Fruit fly (Drosophila melanogaster) whole organism, prepupa: ENCODE results near the gene CG11267.

ENCODE experiments used
- Blimp-1 ChIP-seq: fragments of 200-800 bp; sonication (Bioruptor generic); optimal IDR thresholded peaks from 3 replicates; lab custom pipeline; 2017; ENCODE audit warnings: missing biosample characterization, missing genetic modification characterization, mild to moderate bottlenecking, moderate library complexity, missing genetic modification reagents
- CG10631 ChIP-seq: fragments of 200-800 bp; sonication (Bioruptor generic); optimal IDR thresholded peaks from 2 replicates; lab custom pipeline; 2016; ENCODE audit warnings: missing biosample characterization, missing genetic modification characterization
- CG10669 ChIP-seq: fragments of 200-800 bp; sonication (Bioruptor generic); optimal IDR thresholded peaks from 3 replicates; lab custom pipeline; 2018; ENCODE audit warnings: missing biosample characterization, mild to moderate bottlenecking, missing genetic modification characterization, moderate library complexity
- CG11294 ChIP-seq: fragments of 200-800 bp; sonication (Bioruptor generic); IDR thresholded peaks from 2 replicates; pipeline ENCODE4 v1.3.6; 2022; ENCODE audit warnings: missing biosample characterization, missing genetic modification characterization
- CG11762 ChIP-seq: fragments of 200-800 bp; sonication (Bioruptor generic); optimal IDR thresholded peaks from 3 replicates; lab custom pipeline; 2016; ENCODE audit warnings: missing biosample characterization, missing genetic modification characterization; ENCODE audit not compliant: insufficient read depth
- CG15336 ChIP-seq: fragments of 200-800 bp; sonication (Bioruptor generic); IDR thresholded peaks from 2 replicates; pipeline ENCODE4 v1.3.6; 2022; ENCODE audit warnings: missing biosample characterization, missing genetic modification characterization
- CG1621 ChIP-seq: fragments of 200-800 bp; sonication (Bioruptor generic); optimal IDR thresholded peaks from 3 replicates; lab custom pipeline; 2018; ENCODE audit warnings: missing biosample characterization, mild to moderate bottlenecking, missing genetic modification characterization
- CG16779 ChIP-seq: fragments of 200-800 bp; sonication (Bioruptor generic); optimal IDR thresholded peaks from 3 replicates; lab custom pipeline; 2017; ENCODE audit warnings: missing biosample characterization, mild to moderate bottlenecking, missing genetic modification characterization
- CG3032 ChIP-seq: fragments of 200-800 bp; optimal IDR thresholded peaks from 2 replicates; lab custom pipeline; 2019; ENCODE audit warnings: missing biosample characterization, mild to moderate bottlenecking, missing genetic modification characterization, moderate library complexity
- CG32006 ChIP-seq: fragments of 200-800 bp; sonication (Bioruptor generic); optimal IDR thresholded peaks from 3 replicates; lab custom pipeline; 2017; ENCODE audit warnings: missing biosample characterization, mild to moderate bottlenecking, missing genetic modification characterization
- CG34406 ChIP-seq: fragments of 200-800 bp; sonication (Bioruptor generic); optimal IDR thresholded peaks from 3 replicates; lab custom pipeline; 2016; ENCODE audit warnings: missing biosample characterization, missing genetic modification characterization
- CG3919 ChIP-seq: fragments of 200-800 bp; sonication (Bioruptor generic); optimal IDR thresholded peaks from 3 replicates; lab custom pipeline; 2016; ENCODE audit warnings: missing biosample characterization, missing genetic modification characterization
- CG6163 ChIP-seq: fragments of 200-800 bp; sonication (Bioruptor generic); IDR thresholded peaks from 3 replicates; pipeline ENCODE4 v1.3.6; 2022; ENCODE audit warnings: missing biosample characterization, missing genetic modification characterization
- CG6276 ChIP-seq: fragments of 200-800 bp; sonication (Bioruptor generic); optimal IDR thresholded peaks from 2 replicates; lab custom pipeline; 2017; ENCODE audit warnings: missing biosample characterization, mild to moderate bottlenecking, missing genetic modification characterization
- CG6792 ChIP-seq: fragments of 200-800 bp; sonication (Bioruptor generic); optimal IDR thresholded peaks from 3 replicates; lab custom pipeline; 2016; ENCODE audit warnings: missing biosample characterization, missing genetic modification characterization
- CG6808 ChIP-seq: fragments of 200-800 bp; sonication (Bioruptor generic); optimal IDR thresholded peaks from 3 replicates; lab custom pipeline; 2017; ENCODE audit warnings: missing biosample characterization, missing genetic modification characterization, mild to moderate bottlenecking, moderate library complexity, missing genetic modification reagents
- CG7368 ChIP-seq: fragments of 200-800 bp; sonication (Bioruptor generic); optimal IDR thresholded peaks from 3 replicates; lab custom pipeline; 2016; ENCODE audit warnings: missing biosample characterization, missing genetic modification characterization
- CG8119 ChIP-seq: fragments of 200-800 bp; sonication (Bioruptor generic); IDR thresholded peaks from 3 replicates; pipeline ENCODE4 v1.3.6; 2022; ENCODE audit warnings: missing biosample characterization, missing genetic modification characterization
- CG8319 ChIP-seq: fragments of 200-800 bp; sonication (Bioruptor generic); optimal IDR thresholded peaks from 3 replicates; lab custom pipeline; 2016; ENCODE audit warnings: missing biosample characterization, missing genetic modification characterization
- CG9139 ChIP-seq: fragments of 200-800 bp; sonication (Bioruptor generic); optimal IDR thresholded peaks from 3 replicates; lab custom pipeline; 2017; ENCODE audit warnings: missing biosample characterization, mild to moderate bottlenecking, missing genetic modification characterization
- Eip75B ChIP-seq: fragments of 200-800 bp; sonication (Bioruptor generic); optimal IDR thresholded peaks from 3 replicates; lab custom pipeline; 2016; ENCODE audit warnings: missing biosample characterization, missing genetic modification characterization
- Eip93F ChIP-seq: fragments of 200-800 bp; sonication (Bioruptor generic); optimal IDR thresholded peaks from 2 replicates; lab custom pipeline; 2016; ENCODE audit warnings: missing biosample characterization, mild to moderate bottlenecking, missing genetic modification characterization
- Gug ChIP-seq: fragments of 200-800 bp; sonication (Bioruptor generic); IDR thresholded peaks from 2 replicates; pipeline ENCODE4 v1.3.6; 2022; ENCODE audit warnings: missing biosample characterization, missing genetic modification characterization
- Hr38 ChIP-seq: sonication (Bioruptor generic); optimal IDR thresholded peaks from 2 replicates; lab custom pipeline; 2016; ENCODE audit warnings: missing biosample characterization, missing genetic modification characterization
- Hr39 ChIP-seq: fragments of 200-800 bp; sonication (Bioruptor generic); optimal IDR thresholded peaks from 2 replicates; lab custom pipeline; 2016; ENCODE audit warnings: missing biosample characterization, missing genetic modification characterization
- Hr4 ChIP-seq: fragments of 200-800 bp; sonication (Bioruptor generic); optimal IDR thresholded peaks from 3 replicates; lab custom pipeline; 2016; ENCODE audit warnings: missing biosample characterization, missing genetic modification characterization
- Lpt ChIP-seq: fragments of 200-800 bp; sonication (Bioruptor generic); optimal IDR thresholded peaks from 3 replicates; lab custom pipeline; 2016; ENCODE audit warnings: missing biosample characterization, missing genetic modification characterization
- Met ChIP-seq: fragments of 200-800 bp; sonication (Bioruptor generic); optimal IDR thresholded peaks from 3 replicates; lab custom pipeline; 2016; ENCODE audit warnings: missing biosample characterization, missing genetic modification characterization
- OdsH ChIP-seq: fragments of 200-800 bp; sonication (Bioruptor generic); optimal IDR thresholded peaks from 3 replicates; lab custom pipeline; 2016; ENCODE audit warnings: missing biosample characterization, missing genetic modification characterization
- Smox ChIP-seq: fragments of 200-800 bp; sonication (Bioruptor generic); optimal IDR thresholded peaks from 3 replicates; lab custom pipeline; 2016; ENCODE audit warnings: missing biosample characterization, missing genetic modification characterization
- Sox102F ChIP-seq: fragments of 200-800 bp; sonication (Bioruptor generic); optimal IDR thresholded peaks from 2 replicates; lab custom pipeline; 2016; ENCODE audit warnings: missing biosample characterization, mild to moderate bottlenecking, missing genetic modification characterization
- Sox14 ChIP-seq: fragments of 200-800 bp; sonication (Bioruptor generic); optimal IDR thresholded peaks from 3 replicates; lab custom pipeline; 2016; ENCODE audit warnings: missing biosample characterization, missing genetic modification characterization
- Sox15 ChIP-seq: fragments of 200-800 bp; sonication (Bioruptor generic); optimal IDR thresholded peaks from 3 replicates; lab custom pipeline; 2016; ENCODE audit warnings: missing biosample characterization, missing genetic modification characterization
- achi ChIP-seq: fragments of 200-800 bp; sonication (Bioruptor generic); optimal IDR thresholded peaks from 3 replicates; lab custom pipeline; 2016; ENCODE audit warnings: missing biosample characterization, missing genetic modification characterization
- acj6 ChIP-seq: fragments of 200-800 bp; sonication (Bioruptor generic); optimal IDR thresholded peaks from 3 replicates; lab custom pipeline; 2016; ENCODE audit warnings: missing biosample characterization, missing genetic modification characterization
- cyc ChIP-seq: fragments of 200-800 bp; sonication (Bioruptor generic); optimal IDR thresholded peaks from 3 replicates; lab custom pipeline; 2016; ENCODE audit warnings: missing biosample characterization, missing genetic modification characterization
- dsx ChIP-seq: fragments of 200-800 bp; optimal IDR thresholded peaks from 3 replicates; lab custom pipeline; 2019; ENCODE audit warnings: missing biosample characterization, mild to moderate bottlenecking, missing genetic modification characterization, moderate library complexity; ENCODE audit not compliant: poor library complexity, severe bottlenecking
- eg ChIP-seq: fragments of 200-800 bp; sonication (Bioruptor generic); IDR thresholded peaks from 3 replicates; pipeline ENCODE4 v1.3.6; 2022; ENCODE audit warnings: missing biosample characterization, missing genetic modification characterization
- esn ChIP-seq: fragments of 200-800 bp; sonication (Bioruptor generic); optimal IDR thresholded peaks from 2 replicates; lab custom pipeline; 2016; ENCODE audit warnings: missing biosample characterization, mild to moderate bottlenecking, missing genetic modification characterization, moderate library complexity
- fkh ChIP-seq: fragments of 200-800 bp; sonication (Bioruptor generic); optimal IDR thresholded peaks from 3 replicates; lab custom pipeline; 2017; ENCODE audit warnings: missing biosample characterization, mild to moderate bottlenecking, missing genetic modification characterization, moderate library complexity
- lz ChIP-seq: fragments of 200-800 bp; sonication (Bioruptor generic); optimal IDR thresholded peaks from 3 replicates; lab custom pipeline; 2016; ENCODE audit warnings: missing biosample characterization, missing genetic modification characterization
- net ChIP-seq: fragments of 200-800 bp; sonication (Bioruptor generic); optimal IDR thresholded peaks from 3 replicates; lab custom pipeline; 2016; ENCODE audit warnings: missing biosample characterization, missing genetic modification characterization
- pdm3 ChIP-seq: fragments of 200-800 bp; sonication (Bioruptor generic); optimal IDR thresholded peaks from 3 replicates; lab custom pipeline; 2016; ENCODE audit warnings: missing biosample characterization, missing genetic modification characterization
- salr ChIP-seq, 2 experiments: fragments of 200-800 bp; sonication (Bioruptor generic); optimal IDR thresholded peaks; 3 replicates each; lab custom pipeline; 2016 to 2018; ENCODE audit warnings: missing biosample characterization in 2 of 2, missing genetic modification characterization in 2 of 2, mild to moderate bottlenecking in 1 of 2
- svp ChIP-seq: fragments of 200-800 bp; sonication (Bioruptor generic); peaks from one replicate; lab custom pipeline; 2016; ENCODE audit warnings: missing biosample characterization, missing genetic modification characterization
- topi ChIP-seq: fragments of 200-800 bp; sonication (Bioruptor generic); optimal IDR thresholded peaks from 3 replicates; lab custom pipeline; 2016; ENCODE audit warnings: missing biosample characterization, missing genetic modification characterization
- vri ChIP-seq: fragments of 200-800 bp; sonication (Bioruptor generic); optimal IDR thresholded peaks from 3 replicates; lab custom pipeline; 2016; ENCODE audit warnings: missing biosample characterization, mild to moderate bottlenecking, missing genetic modification characterization

The CG11267 gene

dm6 chr3L:13015195-13015822, 541 bp upstream of the CG11267 start, which contains the start of gene MICAL-like (continued):
- TF ChIP-seq Eip93F (GFP tag; lab: Kevin White, UChicago) (no peak), CG6163 (GFP tag; lab: Robert Waterston, UW) (peak; percentile 46; the same call in 2 of the 3 replicates), dsx (GFP tag; lab: Kevin White, UChicago) (no peak), Gug (GFP tag; lab: Robert Waterston, UW) (no peak), Hr4 (no peak), CG16779 (no peak), CG9139 (GFP tag; lab: Kevin White, UChicago) (no peak), Sox14 (peak; percentile 28), svp (GFP tag; lab: Kevin White, UChicago) (peak; percentile 44), topi (GFP tag; lab: Kevin White, UChicago) (no peak), CG7368 (GFP tag; lab: Kevin White, UChicago) (no peak), CG11762 (GFP tag; lab: Kevin White, UChicago) (no peak)
- TF ChIP-seq, all 60 proteins: peak for 13

- TF ChIP-seq OdsH (GFP tag; lab: Kevin White, UChicago) (peak; percentile 96), Eip93F (GFP tag; lab: Kevin White, UChicago) (peak; percentile 81), Smox (GFP tag; lab: Kevin White, UChicago) (peak; percentile 88), achi (GFP tag; lab: Kevin White, UChicago) (peak; percentile 95), CG1621 (tag; lab: Kevin White, UChicago) (peak; percentile 90), Sox102F (GFP tag; lab: Kevin White, UChicago) (peak; percentile 87), vri (GFP tag; lab: Kevin White, UChicago) (peak; percentile 77), CG6163 (GFP tag; lab: Robert Waterston, UW) (peak; percentile 97), CG6808 (peak; percentile 77), CG34406 (GFP tag; lab: Kevin White, UChicago) (peak; percentile 96), net (peak; percentile 91), CG3919 (GFP tag; lab: Kevin White, UChicago) (peak; percentile 86), CG15336 (GFP tag; lab: Robert Waterston, UW) (peak; percentile 98), CG10631 (GFP tag; lab: Kevin White, UChicago) (peak; percentile 97), cyc (GFP tag; lab: Kevin White, UChicago) (peak; percentile 76), pdm3 (peak; percentile 87), Hr39 (GFP tag; lab: Kevin White, UChicago) (peak; percentile 81), lz (GFP tag; lab: Kevin White, UChicago) (peak; percentile 91), CG11294 (peak; percentile 93), eg (GFP tag; lab: Robert Waterston, UW) (peak; percentile 98), Hr4 (peak; percentile 90), CG16779 (peak; percentile 88), Hr38 (GFP tag; lab: Kevin White, UChicago) (no peak), fkh (GFP tag; lab: Kevin White, UChicago) (peak; percentile 78), Blimp-1 (GFP tag; lab: Kevin White, UChicago) (peak; percentile 69), svp (GFP tag; lab: Kevin White, UChicago) (peak; percentile 94), Sox15 (peak; percentile 91), topi (GFP tag; lab: Kevin White, UChicago) (peak; percentile 82), CG8319 (peak; percentile 76), Eip75B (peak; percentile 88), CG32006 (GFP tag; lab: Kevin White, UChicago) (peak; percentile 95), Gug (GFP tag; lab: Robert Waterston, UW) (peak; percentile 98), CG11762 (GFP tag; lab: Kevin White, UChicago) (peak; percentile 80), Sox14 (peak; percentile 86), CG6276 (peak; percentile 81), Met (peak; percentile 83), CG6792 (GFP tag; lab: Kevin White, UChicago) (peak; percentile 94), CG8119 (GFP tag; lab: Robert Waterston, UW) (peak; percentile 98), CG10669 (GFP tag; lab: Kevin White, UChicago) (peak; percentile 85), salr (GFP tag; optimal IDR thresholded peaks at IDR 0.05; lab: Kevin White, UChicago) (peak; percentile 83 to 89), CG3032 (tag; lab: Kevin White, UChicago) (peak; percentile 96), acj6 (GFP tag; lab: Kevin White, UChicago) (peak; percentile 94), esn (GFP tag; lab: Kevin White, UChicago) (peak; percentile 95), Lpt (GFP tag; lab: Kevin White, UChicago) (peak; percentile 78)
These were observed 2.0 kb downstream of the CG11267 start, which contains the start of the genes mRpL20 and Icmt for dm6 chr3L:13017803-13018324. Gene mRpL20, minus strand, starts transcription at chr3L:13017867. Gene Icmt, plus strand, starts transcription at chr3L:13018266.
